Fruit fly (Drosophila melanogaster): ENCODE data around the gene wat.
A peak's percentile ranks its signal among the peaks of the same experiment; 100 is the strongest.

The wat gene

DNA sequence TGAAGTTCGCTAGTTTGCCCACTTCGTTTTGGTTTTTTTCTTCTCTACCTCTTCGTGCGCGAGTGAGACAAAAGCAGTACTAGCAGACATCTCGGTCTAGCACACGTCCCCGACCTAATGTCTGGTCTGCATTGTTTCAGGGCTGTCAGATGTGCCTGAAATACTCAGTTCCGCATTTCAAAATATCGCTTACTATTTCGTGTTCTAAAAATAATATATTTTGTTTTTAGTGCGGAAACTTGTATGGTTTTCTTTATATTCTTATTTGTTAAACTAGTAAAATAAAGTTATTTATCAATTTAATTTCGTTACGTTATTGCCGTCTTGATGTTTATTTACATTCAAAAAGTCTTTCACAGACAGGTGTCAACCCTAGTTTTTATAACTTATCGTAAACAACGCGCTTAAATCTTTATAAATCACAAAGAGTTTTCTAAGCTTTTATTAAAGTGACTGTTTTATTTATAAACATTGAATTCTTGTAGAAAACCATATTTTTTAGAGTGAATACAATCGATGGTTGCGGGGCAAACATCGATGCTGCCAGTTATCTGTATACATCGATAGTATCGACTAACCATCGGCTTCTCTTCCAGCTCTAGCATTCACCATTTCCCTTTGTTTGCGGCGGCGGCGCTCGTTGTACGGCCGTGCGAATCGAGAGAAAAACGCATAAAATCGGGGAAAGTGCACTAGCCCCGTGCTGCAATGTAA lies 43.2 kb upstream of the wat start (continued):
- TF ChIP-seq nom (GFP tag; optimal IDR thresholded peaks at IDR 0.05) (peak; percentile 34), emc (GFP tag; optimal IDR thresholded peaks at IDR 0.05) (no peak), CG7963 (GFP tag; IDR thresholded peaks at IDR 0.05; ENCODE audit: partially characterized antibody) (no peak), Ets97D (GFP tag; optimal IDR thresholded peaks at IDR 0.05) (peak; percentile 86), Dref (GFP tag; IDR thresholded peaks at IDR 0.05) (no peak), CG18619 (GFP tag; optimal IDR thresholded peaks at IDR 0.05) (peak; percentile 77), fu2 (GFP tag; optimal IDR thresholded peaks at IDR 0.05) (peak; percentile 37), Nf-YB (GFP tag; optimal IDR thresholded peaks at IDR 0.05) (peak; percentile 27), exex (tag; optimal IDR thresholded peaks at IDR 0.05) (peak; percentile 13), sug (tag; optimal IDR thresholded peaks at IDR 0.05) (peak; percentile 70), CG6254 (GFP tag; optimal IDR thresholded peaks at IDR 0.05) (peak; percentile 37), Atf6 (GFP tag; IDR thresholded peaks at IDR 0.05) (no peak), unc-4 (GFP tag; IDR thresholded peaks at IDR 0.05; ENCODE audit: partially characterized antibody) (no peak), B-H2 (GFP tag; optimal IDR thresholded peaks at IDR 0.05) (peak; percentile 65), Abd-B (GFP tag; optimal IDR thresholded peaks at IDR 0.05) (peak; percentile 73), Hsf (GFP tag; optimal IDR thresholded peaks at IDR 0.05) (peak; percentile 50), eyg (GFP tag; optimal IDR thresholded peaks at IDR 0.05) (peak; percentile 31), CG13624 (GFP tag; optimal IDR thresholded peaks at IDR 0.05) (peak; percentile 59), jing (GFP tag; optimal IDR thresholded peaks at IDR 0.05) (peak; percentile 17), maf-S (GFP tag; optimal IDR thresholded peaks at IDR 0.05) (peak; percentile 57), crp (GFP tag; optimal IDR thresholded peaks at IDR 0.05) (peak in 1 of 2 experiments; percentile 22), slou (GFP tag; optimal IDR thresholded peaks at IDR 0.05) (no peak), trh (GFP tag; optimal IDR thresholded peaks at IDR 0.05) (no peak), seq (GFP tag; IDR thresholded peaks at IDR 0.05) (no peak), CG6765 (GFP tag; optimal IDR thresholded peaks at IDR 0.05) (peak; percentile 55), rib (GFP tag; IDR thresholded peaks at IDR 0.05) (no peak), Sry-β (GFP tag; optimal IDR thresholded peaks at IDR 0.05) (peak; percentile 41), ab (GFP tag; optimal IDR thresholded peaks at IDR 0.05) (no peak), fd96Cb (tag; optimal IDR thresholded peaks at IDR 0.05) (peak; percentile 75), D19A (tag; optimal IDR thresholded peaks at IDR 0.05) (peak; percentile 64), D (optimal IDR thresholded peaks at IDR 0.05) (no peak), D (GFP tag; optimal IDR thresholded peaks at IDR 0.05) (peak; percentile 55), CG12769 (tag; optimal IDR thresholded peaks at IDR 0.05) (peak; percentile 61), tin (GFP tag; optimal IDR thresholded peaks at IDR 0.05) (peak; percentile 50), Camta (GFP tag; optimal IDR thresholded peaks at IDR 0.05) (no peak), CG17328 (GFP tag; IDR thresholded peaks at IDR 0.05) (no peak), Trl (optimal IDR thresholded peaks at IDR 0.05) (no peak), Trl (GFP tag; optimal IDR thresholded peaks at IDR 0.05) (peak; percentile 65), Ravus (GFP tag; IDR thresholded peaks at IDR 0.05) (no peak), CG10979 (tag; optimal IDR thresholded peaks at IDR 0.05) (peak; percentile 71), HHEX (GFP tag; optimal IDR thresholded peaks at IDR 0.05) (peak; percentile 57), Doc2 (GFP tag; IDR thresholded peaks at IDR 0.05) (no peak), CG32772 (GFP tag; IDR thresholded peaks at IDR 0.05) (no peak), CG4854 (GFP tag; optimal IDR thresholded peaks at IDR 0.05) (peak; percentile 48), Taf1 (GFP tag; IDR thresholded peaks at IDR 0.05) (no peak), HmgZ (tag; optimal IDR thresholded peaks at IDR 0.05) (peak; percentile 13), CG16815 (GFP tag; optimal IDR thresholded peaks at IDR 0.05) (peak; percentile 64), PHDP (tag; optimal IDR thresholded peaks at IDR 0.05) (peak; percentile 82), CG13775 (GFP tag; optimal IDR thresholded peaks at IDR 0.05) (peak; percentile 83), btn (GFP tag; optimal IDR thresholded peaks at IDR 0.05) (peak; percentile 10)

Data from whole organism, embryonic.